Worm (Caenorhabditis elegans) whole organism, L4/young adult: ENCODE results near the gene F23D12.11.

Source experiments
- W03F9.2 ChIP-seq: fragments of 150-350 bp; optimal IDR thresholded peaks from 2 replicates; lab custom pipeline; 2014; ENCODE audit warnings: missing biosample characterization, missing genetic modification characterization
- dao-5 ChIP-seq: sonication (generic microtip); optimal IDR thresholded peaks from 2 replicates; lab custom pipeline; 2016; ENCODE audit warnings: missing genotype, missing genetic modification characterization, moderate library complexity, missing compliant biosample characterization
- him-1 ChIP-seq: sonication (generic microtip); optimal IDR thresholded peaks from 2 replicates; lab custom pipeline; 2016; ENCODE audit warnings: missing genotype, missing genetic modification reagents, missing genetic modification characterization, missing compliant biosample characterization

The F23D12.11 gene

DNA sequence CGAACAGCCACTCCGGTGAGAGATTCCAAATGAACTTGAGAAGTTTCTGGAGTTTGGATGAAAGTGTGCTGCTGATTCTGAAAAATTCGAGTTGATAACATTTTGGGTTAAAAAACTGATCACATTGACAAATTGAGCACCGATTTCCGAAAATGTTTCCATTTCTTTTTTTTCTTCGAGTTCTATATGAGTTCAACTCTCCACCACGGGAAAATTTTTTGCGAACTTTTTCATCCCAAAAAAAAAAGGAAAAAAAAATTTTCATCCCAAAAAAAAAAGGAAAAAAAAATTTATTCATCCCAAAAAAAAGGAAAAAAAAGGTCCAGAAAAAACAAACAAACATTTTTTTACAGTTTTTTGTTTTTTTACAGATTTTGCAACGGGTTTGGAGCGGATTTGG lies 47.4 kb downstream of the F23D12.11 start, which contains the start of gene Y60A9A.1:
Y60A9A.1 (minus strand) TSS at position 101 of the 400 bp plus-strand sequence.
- TF ChIP-seq dao-5 (tag; lab: Kevin White, UChicago): no peak
- TF ChIP-seq him-1: no peak
- no peak for TF ChIP-seq W03F9.2 (tag; lab: Kevin White, UChicago)
